Worm (Caenorhabditis elegans) whole organism, L2 larva: ENCODE measurements around the gene ida-1.

Experiments
- F13H6.1 ChIP-seq: sonication (generic microtip); optimal IDR thresholded peaks from 2 replicates; lab custom pipeline; 2016; ENCODE audit warnings: missing genetic modification characterization, missing compliant biosample characterization
- lin-13 ChIP-seq: fragments of 150-350 bp; optimal IDR thresholded peaks from 2 replicates; lab custom pipeline; 2014; ENCODE audit warnings: missing biosample characterization, missing genetic modification reagents, missing genetic modification characterization
- nhr-21 ChIP-seq: fragments of 150-350 bp; optimal IDR thresholded peaks from 2 replicates; lab custom pipeline; 2014; ENCODE audit warnings: missing biosample characterization, missing genetic modification characterization
- nhr-25 ChIP-seq: fragments of 150-350 bp; sonication (generic microtip); optimal IDR thresholded peaks from 3 replicates; lab custom pipeline; 2014; ENCODE audit warnings: missing biosample characterization, missing genetic modification characterization
- sma-3 ChIP-seq: sonication (generic microtip); optimal IDR thresholded peaks from 2 replicates; lab custom pipeline; 2016; ENCODE audit warnings: missing genetic modification reagents, missing genetic modification characterization, missing compliant biosample characterization
- sma-9 ChIP-seq, 2 experiments: fragments of 150-350 bp in 1 of 2; sonication (generic microtip) in 1 of 2; optimal IDR thresholded peaks; 2 replicates each; lab custom pipeline; 2014 to 2016; ENCODE audit warnings: missing genetic modification characterization in 2 of 2, mild to moderate bottlenecking in 1 of 2, missing biosample characterization in 1 of 2, missing compliant biosample characterization in 1 of 2, missing genetic modification reagents in 1 of 2, moderate library complexity in 1 of 2

The ida-1 gene

DNA sequence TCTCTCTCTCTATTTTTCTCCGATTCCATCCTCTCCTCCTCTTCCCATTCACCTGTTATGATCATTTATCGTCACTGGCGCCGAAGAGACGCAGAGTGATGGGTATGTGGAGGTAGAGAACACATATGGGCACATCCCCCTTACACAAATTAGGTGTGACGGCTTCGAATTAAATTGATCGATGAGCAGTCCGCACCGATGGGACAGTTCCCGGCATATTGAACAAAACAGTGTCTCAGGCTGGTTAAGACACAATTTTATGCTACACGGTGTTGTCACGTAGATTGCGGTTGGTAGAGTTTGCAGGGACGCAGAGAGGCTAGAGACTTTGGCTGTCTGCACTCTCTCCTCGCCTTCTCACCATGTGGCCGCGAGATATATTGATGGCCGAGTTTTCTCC lies 59.5 kb downstream of the ida-1 start, which contains the start of gene R12B2.7:
TSS of gene R12B2.7 (plus strand) at position 247 of the 400 bp plus-strand sequence.
- TF ChIP-seq lin-13 (GFP tag; lab: Kevin White, UChicago) (no peak), sma-9 (GFP tag; optimal IDR thresholded peaks at IDR 0.05; lab: Kevin White, UChicago) (peak; percentile 48), sma-9 (tag; optimal IDR thresholded peaks at IDR 0.05; lab: Kevin White, UChicago) (no peak), sma-3 (GFP tag; lab: Kevin White, UChicago) (peak; percentile 34), F13H6.1 (tag; lab: Kevin White, UChicago) (peak; percentile 11), nhr-25 (tag; lab: Kevin White, UChicago) (peak; percentile 6), nhr-21 (tag; lab: Kevin White, UChicago) (peak; percentile 15)
- TF ChIP-seq, all 48 proteins: peak for 5
